Worm (Caenorhabditis elegans): ENCODE data around the gene ndua-5.

- no peak for TF ChIP-seq ztf-11 (tag; optimal IDR thresholded peaks at IDR 0.05)
- TF ChIP-seq cnd-1 (tag; optimal IDR thresholded peaks at IDR 0.05) = no peak
- TF ChIP-seq blmp-1 (tag; optimal IDR thresholded peaks at IDR 0.05) = no peak
- TF ChIP-seq elt-1 (tag; optimal IDR thresholded peaks at IDR 0.05; ENCODE audit: borderline replicate concordance, insufficient read depth) = no peak
- no peak for TF ChIP-seq sptf-1 (tag; optimal IDR thresholded peaks at IDR 0.05)
- no peak for TF ChIP-seq tbx-8 (GFP tag; optimal IDR thresholded peaks at IDR 0.05)
- TF ChIP-seq drap-1 (GFP tag; optimal IDR thresholded peaks at IDR 0.05) = no peak
- no peak for TF ChIP-seq nhr-76 (tag; optimal IDR thresholded peaks at IDR 0.05)
- TF ChIP-seq lsy-2 (tag; optimal IDR thresholded peaks at IDR 0.05) = no peak
Measured at ce11 chrIV:9512836-9513235, 11.9 kb downstream of the ndua-5 start, which contains the start of gene C33A12.3.
